Fruit fly (Drosophila melanogaster) whole organism, embryonic: ENCODE data around the gene Tnpo.

Source experiments
- Antp ChIP-seq: fragments of 200-800 bp; sonication (Bioruptor generic); optimal IDR thresholded peaks from 3 replicates; lab custom pipeline; 2016; ENCODE audit warnings: missing biosample characterization, missing genetic modification characterization
- B-H2 ChIP-seq: fragments of 200-800 bp; sonication (Bioruptor generic); optimal IDR thresholded peaks from 2 replicates; lab custom pipeline; 2018; ENCODE audit warnings: missing biosample characterization, mild to moderate bottlenecking, missing genetic modification characterization
- Bgb ChIP-seq: fragments of 200-800 bp; sonication (Bioruptor generic); IDR thresholded peaks from 2 replicates; pipeline ENCODE4 v1.3.6; 2022; ENCODE audit warnings: missing biosample characterization, missing genetic modification characterization; ENCODE audit not compliant: partially characterized antibody
- CG10147 ChIP-seq: fragments of 200-800 bp; sonication (Bioruptor generic); optimal IDR thresholded peaks from 2 replicates; lab custom pipeline; 2019; ENCODE audit warnings: missing biosample characterization, mild to moderate bottlenecking, missing genetic modification characterization, moderate library complexity
- CG1024 ChIP-seq: fragments of 200-800 bp; sonication (Bioruptor generic); IDR thresholded peaks from 2 replicates; pipeline ENCODE4 v1.3.6; 2022; ENCODE audit warnings: missing biosample characterization, missing genetic modification characterization
- CG10543 ChIP-seq: fragments of 200-800 bp; sonication (Bioruptor generic); optimal IDR thresholded peaks from 3 replicates; lab custom pipeline; 2017; ENCODE audit warnings: missing biosample characterization, mild to moderate bottlenecking, missing genetic modification characterization, moderate library complexity
- CG10654 ChIP-seq: fragments of 200-800 bp; sonication (Bioruptor generic); optimal IDR thresholded peaks from 2 replicates; lab custom pipeline; 2016; ENCODE audit warnings: missing biosample characterization, missing genetic modification characterization
- CG12219 ChIP-seq: fragments of 200-800 bp; sonication (Bioruptor generic); optimal IDR thresholded peaks from 3 replicates; lab custom pipeline; 2018; ENCODE audit warnings: missing biosample characterization, mild to moderate bottlenecking, missing genetic modification characterization
- CG12299 ChIP-seq: fragments of 200-800 bp; sonication (Bioruptor generic); optimal IDR thresholded peaks from 2 replicates; lab custom pipeline; 2018; ENCODE audit warnings: missing biosample characterization, mild to moderate bottlenecking, missing genetic modification characterization
- CG15011 ChIP-seq: fragments of 200-800 bp; sonication (Bioruptor generic); optimal IDR thresholded peaks from 3 replicates; lab custom pipeline; 2018; ENCODE audit warnings: missing biosample characterization, mild to moderate bottlenecking, missing genetic modification characterization
- CG17328 ChIP-seq: fragments of 200-800 bp; sonication (Bioruptor generic); IDR thresholded peaks from 2 replicates; pipeline ENCODE4 v1.3.6; 2022; ENCODE audit warnings: missing biosample characterization, missing genetic modification characterization
- CG17612 ChIP-seq: fragments of 200-800 bp; sonication (Bioruptor generic); IDR thresholded peaks from 2 replicates; pipeline ENCODE4 v1.3.6; 2022; ENCODE audit warnings: missing biosample characterization, missing genetic modification characterization
- CG1792 ChIP-seq: fragments of 200-800 bp; sonication (Bioruptor generic); optimal IDR thresholded peaks from 2 replicates; lab custom pipeline; 2016; ENCODE audit warnings: missing biosample characterization, missing genetic modification characterization
- CG2678 ChIP-seq: fragments of 200-800 bp; sonication (Bioruptor generic); optimal IDR thresholded peaks from 3 replicates; lab custom pipeline; 2019; ENCODE audit warnings: missing biosample characterization, mild to moderate bottlenecking, missing genetic modification characterization, moderate library complexity
- CG3726 ChIP-seq: fragments of 200-800 bp; sonication (Bioruptor generic); IDR thresholded peaks from 3 replicates; pipeline ENCODE4, ENCODE4 v1.3.6; 2022; ENCODE audit warnings: missing biosample characterization, missing genetic modification characterization
- CG3847 ChIP-seq: fragments of 200-800 bp; sonication (Bioruptor generic); IDR thresholded peaks from 2 replicates; pipeline ENCODE4 v1.3.6; 2022; ENCODE audit warnings: missing biosample characterization, missing genetic modification characterization
- CG4282 ChIP-seq: fragments of 200-800 bp; sonication (Bioruptor generic); optimal IDR thresholded peaks from 2 replicates; lab custom pipeline; 2016; ENCODE audit warnings: missing biosample characterization, missing genetic modification characterization
- CG4707 ChIP-seq: fragments of 200-800 bp; sonication (Bioruptor generic); optimal IDR thresholded peaks from 2 replicates; lab custom pipeline; 2018; ENCODE audit warnings: missing biosample characterization, mild to moderate bottlenecking, missing genetic modification characterization, moderate library complexity
- CG5245 ChIP-seq: fragments of 200-800 bp; sonication (Bioruptor generic); optimal IDR thresholded peaks from 3 replicates; lab custom pipeline; 2016; ENCODE audit warnings: missing biosample characterization, missing genetic modification characterization
- CG6765 ChIP-seq: fragments of 200-800 bp; sonication (Bioruptor generic); optimal IDR thresholded peaks from 3 replicates; lab custom pipeline; 2017; ENCODE audit warnings: missing biosample characterization, mild to moderate bottlenecking, missing genetic modification characterization
- CG7963 ChIP-seq: fragments of 200-800 bp; sonication (Bioruptor generic); IDR thresholded peaks from 3 replicates; pipeline ENCODE4 v1.3.6; 2022; ENCODE audit warnings: missing biosample characterization, missing genetic modification characterization; ENCODE audit not compliant: partially characterized antibody
- CG8290 ChIP-seq, 3 experiments: fragments of 200-800 bp; sonication (Bioruptor generic); optimal IDR thresholded peaks; 2 replicates each; lab custom pipeline; 2016 to 2019; ENCODE audit warnings: missing biosample characterization in 3 of 3, missing genetic modification characterization in 3 of 3, mild to moderate bottlenecking in 2 of 3, moderate library complexity in 1 of 3
- CG8478 ChIP-seq: fragments of >200 bp; optimal IDR thresholded peaks from 2 replicates; lab custom pipeline; 2018
- CG8765 ChIP-seq: fragments of 200-800 bp; sonication (Bioruptor generic); IDR thresholded peaks from 2 replicates; pipeline ENCODE4 v1.3.6; 2022; ENCODE audit warnings: missing biosample characterization, missing genetic modification characterization
- CHES-1-like ChIP-seq: fragments of 200-800 bp; sonication (Bioruptor generic); optimal IDR thresholded peaks from 2 replicates; lab custom pipeline; 2016; ENCODE audit warnings: missing biosample characterization, missing genetic modification characterization
- Camta ChIP-seq: fragments of 200-800 bp; sonication (Bioruptor generic); optimal IDR thresholded peaks from 2 replicates; lab custom pipeline; 2016; ENCODE audit warnings: missing biosample characterization, missing genetic modification characterization
- D ChIP-seq, 2 experiments: fragments of 200-800 bp in 1 of 2; fragments of >200 bp in 1 of 2; sonication (Bioruptor generic) in 1 of 2; optimal IDR thresholded peaks; 2 replicates in 1 of 2; 3 replicates in 1 of 2; lab custom pipeline; 2017; ENCODE audit warnings: mild to moderate bottlenecking in 1 of 2, missing biosample characterization in 1 of 2, missing genetic modification characterization in 1 of 2, missing genetic modification reagents in 1 of 2
- Dad ChIP-seq: fragments of 200-800 bp; sonication (Bioruptor generic); optimal IDR thresholded peaks from 3 replicates; lab custom pipeline; 2016; ENCODE audit warnings: missing biosample characterization, missing genetic modification characterization
- E2f1 ChIP-seq: fragments of 200-800 bp; sonication (Bioruptor generic); IDR thresholded peaks from 2 replicates; pipeline ENCODE4 v1.3.6; 2022; ENCODE audit warnings: missing biosample characterization, missing genetic modification characterization
- E2f2 ChIP-seq: fragments of 200-800 bp; sonication (Bioruptor generic); IDR thresholded peaks from 2 replicates; pipeline ENCODE4 v1.3.6; 2022; ENCODE audit warnings: missing biosample characterization, missing genetic modification characterization
- HmgD ChIP-seq: fragments of 200-800 bp; sonication (Bioruptor generic); optimal IDR thresholded peaks from 3 replicates; lab custom pipeline; 2016; ENCODE audit warnings: missing biosample characterization, missing genetic modification characterization
- Mad ChIP-seq: fragments of 200-800 bp; sonication (Bioruptor generic); optimal IDR thresholded peaks from 2 replicates; lab custom pipeline; 2016; ENCODE audit warnings: missing biosample characterization, missing genetic modification characterization
- Neu2 ChIP-seq: fragments of 200-800 bp; sonication (Bioruptor generic); optimal IDR thresholded peaks from 3 replicates; lab custom pipeline; 2016; ENCODE audit warnings: missing biosample characterization, missing genetic modification characterization, borderline replicate concordance
- Sin3A ChIP-seq: fragments of >200 bp; optimal IDR thresholded peaks from 2 replicates; lab custom pipeline; 2018
- Spps ChIP-seq: fragments of 200-800 bp; sonication (Bioruptor generic); optimal IDR thresholded peaks from 2 replicates; lab custom pipeline; 2018; ENCODE audit warnings: missing biosample characterization, mild to moderate bottlenecking, missing genetic modification characterization
- ab ChIP-seq: fragments of 200-800 bp; sonication (Bioruptor generic); optimal IDR thresholded peaks from 2 replicates; lab custom pipeline; 2016; ENCODE audit warnings: missing biosample characterization, missing genetic modification characterization
- amos ChIP-seq: fragments of 200-800 bp; sonication (Bioruptor generic); IDR thresholded peaks from 2 replicates; pipeline ENCODE4 v1.3.6; 2022; ENCODE audit warnings: missing biosample characterization, missing genetic modification characterization; ENCODE audit not compliant: partially characterized antibody
- bab2 ChIP-seq: fragments of 200-800 bp; sonication (Bioruptor generic); optimal IDR thresholded peaks from 2 replicates; lab custom pipeline; 2016; ENCODE audit warnings: missing biosample characterization, missing genetic modification characterization
- bcd ChIP-seq: fragments of 200-800 bp; sonication (Bioruptor generic); optimal IDR thresholded peaks from 2 replicates; lab custom pipeline; 2017; ENCODE audit warnings: missing biosample characterization, mild to moderate bottlenecking, missing genetic modification characterization
- chif ChIP-seq, 2 experiments: fragments of 200-800 bp; sonication (Bioruptor generic); optimal IDR thresholded peaks; 3 replicates each; lab custom pipeline; 2016; ENCODE audit warnings: missing biosample characterization in 2 of 2, missing genetic modification characterization in 2 of 2
- fd3F ChIP-seq: fragments of 200-800 bp; sonication (Bioruptor generic); optimal IDR thresholded peaks from 2 replicates; lab custom pipeline; 2018; ENCODE audit warnings: missing biosample characterization, mild to moderate bottlenecking, missing genetic modification characterization, moderate library complexity
- fd64A ChIP-seq: fragments of 200-800 bp; sonication (Bioruptor generic); optimal IDR thresholded peaks from 3 replicates; lab custom pipeline; 2018; ENCODE audit warnings: missing biosample characterization, mild to moderate bottlenecking, missing genetic modification characterization
- gcm ChIP-seq: fragments of 200-800 bp; sonication (Bioruptor generic); optimal IDR thresholded peaks from 2 replicates; lab custom pipeline; 2019; ENCODE audit warnings: missing biosample characterization, mild to moderate bottlenecking, missing genetic modification characterization, moderate library complexity
- mirr ChIP-seq: fragments of 200-800 bp; sonication (Bioruptor generic); optimal IDR thresholded peaks from 3 replicates; lab custom pipeline; 2018; ENCODE audit warnings: missing biosample characterization, mild to moderate bottlenecking, missing genetic modification characterization
- peb ChIP-seq: fragments of 200-800 bp; sonication (Bioruptor generic); IDR thresholded peaks from 2 replicates; pipeline ENCODE4 v1.3.6; 2022; ENCODE audit warnings: missing biosample characterization, missing genetic modification characterization
- sqz ChIP-seq: fragments of 200-800 bp; sonication (Bioruptor generic); optimal IDR thresholded peaks from 3 replicates; lab custom pipeline; 2018; ENCODE audit warnings: missing biosample characterization, mild to moderate bottlenecking, missing genetic modification characterization
- sr ChIP-seq: fragments of 200-800 bp; sonication (Bioruptor generic); IDR thresholded peaks from 3 replicates; pipeline ENCODE4 v1.3.6; 2022; ENCODE audit warnings: missing biosample characterization, missing genetic modification characterization
- stc ChIP-seq: fragments of 200-800 bp; sonication (Bioruptor generic); IDR thresholded peaks from 2 replicates; pipeline ENCODE4 v1.3.6; 2022; ENCODE audit warnings: missing biosample characterization, missing genetic modification characterization
- tna ChIP-seq: fragments of 200-800 bp; sonication (Bioruptor generic); IDR thresholded peaks from 2 replicates; pipeline ENCODE4 v1.3.6; 2022; ENCODE audit warnings: missing biosample characterization, missing genetic modification characterization; ENCODE audit not compliant: partially characterized antibody
- tx ChIP-seq: fragments of 200-800 bp; sonication (Bioruptor generic); optimal IDR thresholded peaks from 2 replicates; lab custom pipeline; 2016; ENCODE audit warnings: missing biosample characterization, missing genetic modification characterization

The Tnpo gene

DNA sequence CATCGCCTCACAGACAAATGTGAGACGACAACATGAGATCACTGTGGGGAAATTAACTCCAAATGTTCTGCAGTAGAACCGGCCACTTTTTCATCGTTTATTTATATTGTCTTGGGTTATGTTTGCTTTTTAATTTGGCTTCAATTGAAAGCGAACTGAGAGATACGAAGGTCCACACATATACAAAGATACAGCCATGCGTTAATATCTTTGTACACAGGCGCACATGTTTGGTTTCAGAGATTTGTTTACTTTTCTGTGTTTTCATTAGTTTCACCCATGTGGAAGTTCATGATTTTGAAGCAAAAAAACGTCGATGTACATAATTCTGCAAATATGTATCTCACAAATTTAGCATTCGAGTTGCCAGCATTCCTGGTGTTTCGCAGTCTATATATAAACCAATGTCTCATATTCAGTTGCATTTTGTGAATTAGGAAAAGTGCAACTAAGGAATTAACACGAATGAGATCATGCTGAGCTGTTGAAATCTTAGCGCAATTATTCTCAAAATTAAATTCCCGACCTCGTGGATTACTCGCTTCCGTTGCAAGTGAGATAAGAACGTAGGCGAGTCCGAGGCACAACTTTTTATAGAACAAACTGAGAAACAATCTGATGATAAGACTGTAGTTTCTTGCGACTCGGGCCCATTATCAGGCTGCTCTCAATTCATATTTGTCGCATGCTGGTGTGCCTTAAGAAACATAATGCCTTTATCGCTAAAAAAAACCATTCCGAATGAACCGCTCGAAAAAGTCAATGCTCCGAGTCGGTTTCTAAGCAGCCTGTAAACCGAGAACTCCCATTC, 22.9 kb downstream of the Tnpo start (continued):
- no peak for TF ChIP-seq E2f1 (GFP tag; lab: Robert Waterston, UW)
- TF ChIP-seq CG8478: no peak
- no peak for TF ChIP-seq Sin3A (lab: Kevin White, UChicago)
- TF ChIP-seq CG6765: peak; percentile 53
- no peak for TF ChIP-seq CG12219 (GFP tag; lab: Kevin White, UChicago)
- no peak for TF ChIP-seq CG8290 (GFP tag; optimal IDR thresholded peaks at IDR 0.05; lab: Kevin White, UChicago)
- peak in 1 of 2 experiments; percentile 4 for TF ChIP-seq CG8290 (tag; optimal IDR thresholded peaks at IDR 0.05; lab: Kevin White, UChicago)
- no peak for TF ChIP-seq Neu2 (GFP tag; lab: Kevin White, UChicago)
- no peak; the same call in 2 of the 3 replicates for TF ChIP-seq CG3726
- TF ChIP-seq CG1792 (GFP tag; lab: Kevin White, UChicago): no peak
- TF ChIP-seq CG12299 (tag; lab: Kevin White, UChicago): peak; percentile 65
- TF ChIP-seq CG3847 (GFP tag; lab: Robert Waterston, UW): no peak
- no peak for TF ChIP-seq tna
- TF ChIP-seq CG17328 (GFP tag; lab: Robert Waterston, UW): no peak
- no peak for TF ChIP-seq CHES-1-like
- no peak for TF ChIP-seq CG7963
- no peak for TF ChIP-seq stc (GFP tag; lab: Robert Waterston, UW)
- TF ChIP-seq Mad (GFP tag; lab: Kevin White, UChicago): no peak
- no peak; the same call in 1 of the 2 replicates for TF ChIP-seq E2f2 (GFP tag; lab: Robert Waterston, UW)
- no peak for TF ChIP-seq CG10147 (GFP tag; lab: Kevin White, UChicago)
- no peak for TF ChIP-seq sqz (GFP tag; lab: Kevin White, UChicago)
- TF ChIP-seq fd3F (GFP tag; lab: Kevin White, UChicago): no peak
- no peak for TF ChIP-seq tx
- TF ChIP-seq D (optimal IDR thresholded peaks at IDR 0.05; lab: Kevin White, UChicago): no peak
- TF ChIP-seq D (GFP tag; optimal IDR thresholded peaks at IDR 0.05; lab: Kevin White, UChicago): peak; percentile 38
- TF ChIP-seq CG2678: no peak
- TF ChIP-seq HmgD: no peak
- TF ChIP-seq chif (GFP tag; optimal IDR thresholded peaks at IDR 0.05; lab: Kevin White, UChicago): peak in 1 of 2 experiments; percentile 23
- no peak for TF ChIP-seq Bgb
- TF ChIP-seq CG8765: no peak
- TF ChIP-seq CG4282: no peak
- TF ChIP-seq B-H2 (GFP tag; lab: Kevin White, UChicago): no peak
- no peak for TF ChIP-seq gcm (GFP tag; lab: Kevin White, UChicago)
- TF ChIP-seq Antp (GFP tag; lab: Kevin White, UChicago): no peak
- no peak for TF ChIP-seq CG10654 (GFP tag; lab: Kevin White, UChicago)
- peak; percentile 40 for TF ChIP-seq CG4707 (GFP tag; lab: Kevin White, UChicago)
- peak; percentile 78 for TF ChIP-seq mirr (GFP tag; lab: Kevin White, UChicago)
- TF ChIP-seq CG5245: no peak
- TF ChIP-seq Spps (tag; lab: Kevin White, UChicago): no peak
- TF ChIP-seq Camta (GFP tag; lab: Kevin White, UChicago): no peak
- no peak for TF ChIP-seq Dad (GFP tag; lab: Kevin White, UChicago)
- no peak for TF ChIP-seq amos (GFP tag; lab: Robert Waterston, UW)
- TF ChIP-seq sr (GFP tag; lab: Robert Waterston, UW): no peak
- no peak for TF ChIP-seq bcd (GFP tag; lab: Kevin White, UChicago)
- peak; percentile 62 for TF ChIP-seq CG15011 (GFP tag; lab: Kevin White, UChicago)
- no peak for TF ChIP-seq CG17612
- no peak for TF ChIP-seq ab (GFP tag; lab: Kevin White, UChicago)
- TF ChIP-seq peb: no peak
- no peak for TF ChIP-seq CG1024
- no peak for TF ChIP-seq bab2
- TF ChIP-seq CG10543 (GFP tag; lab: Kevin White, UChicago): no peak
- peak; percentile 81 for TF ChIP-seq fd64A (GFP tag; lab: Kevin White, UChicago)
